Worm (Caenorhabditis elegans): ENCODE measurements around the gene cpz-2.

cpz-2 gene

DNA sequence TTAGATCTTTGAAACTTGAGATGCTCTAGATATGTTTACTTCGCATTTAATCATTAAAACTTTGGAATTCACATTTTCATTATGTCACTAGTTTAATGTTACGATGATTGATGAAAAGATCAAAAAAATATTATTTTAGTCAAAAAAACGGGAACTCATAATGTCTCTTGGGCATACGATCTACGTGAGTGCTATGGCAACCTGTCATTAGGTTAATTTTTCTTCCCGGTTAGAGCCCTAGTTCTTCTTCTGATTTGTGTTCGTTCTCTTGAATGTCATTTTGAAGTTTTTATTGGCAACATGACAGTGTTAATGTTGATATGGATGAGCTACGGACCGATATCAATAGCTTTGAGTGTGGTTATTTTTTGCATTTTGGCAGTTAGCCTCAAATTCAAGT, 17.6 kb upstream of the cpz-2 start, which contains the start of gene srg-46:
Gene srg-46, plus strand, starts transcription at position 301 of the 400 bp plus-strand sequence.
- TF ChIP-seq sea-1 (GFP tag; conservative IDR thresholded peaks at IDR 0.05), result no peak
- no peak for TF ChIP-seq ets-7 (tag; optimal IDR thresholded peaks at IDR 0.05)
- TF ChIP-seq hmbx-1 (tag; optimal IDR thresholded peaks at IDR 0.05), result no peak
- no peak for TF ChIP-seq aly-1 (tag; optimal IDR thresholded peaks at IDR 0.05)
- TF ChIP-seq hnd-1 (tag; optimal IDR thresholded peaks at IDR 0.05), result no peak
- no peak for TF ChIP-seq tra-4 (tag; optimal IDR thresholded peaks at IDR 0.05)
- TF ChIP-seq scrt-1 (GFP tag; IDR thresholded peaks at IDR 0.05), result no peak
- TF ChIP-seq flt-1 (GFP tag; IDR thresholded peaks at IDR 0.05), result no peak
- no peak for TF ChIP-seq tbx-11 (GFP tag; IDR thresholded peaks at IDR 0.05)
- TF ChIP-seq hmg-4 (GFP tag; optimal IDR thresholded peaks at IDR 0.05), result no peak
- TF ChIP-seq F13C5.2 (tag; optimal IDR thresholded peaks at IDR 0.05), result no peak
- no peak for TF ChIP-seq ama-1 (optimal IDR thresholded peaks at IDR 0.05)
- TF ChIP-seq tbx-37 (GFP tag; conservative IDR thresholded peaks at IDR 0.05), result no peak
- TF ChIP-seq ceh-13 (GFP tag; optimal IDR thresholded peaks at IDR 0.05), result no peak
- no peak for TF ChIP-seq B0310.2 (tag; optimal IDR thresholded peaks at IDR 0.05)
- no peak for TF ChIP-seq ceh-36 (tag; optimal IDR thresholded peaks at IDR 0.05)
- TF ChIP-seq pes-1 (GFP tag; IDR thresholded peaks at IDR 0.05), result no peak

DNA sequence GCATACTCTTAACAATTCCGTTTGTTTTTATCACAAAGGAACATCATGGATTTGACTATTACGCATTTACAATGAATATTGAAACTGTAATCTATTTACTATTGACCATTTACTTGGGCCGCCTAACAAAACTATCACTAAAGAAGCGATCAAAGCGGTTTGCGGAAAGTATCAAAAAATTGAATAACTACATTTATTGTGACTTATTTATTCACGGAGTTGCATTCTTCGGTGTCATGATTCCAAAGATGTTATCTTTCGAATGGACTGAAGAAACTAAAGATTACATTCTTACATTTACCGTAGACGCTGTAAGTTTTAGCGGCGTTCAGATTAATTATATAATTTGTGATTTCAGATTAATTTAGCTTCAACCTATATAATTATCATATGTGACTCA, 16.8 kb upstream of the cpz-2 start:
- TF ChIP-seq ceh-13 (GFP tag; optimal IDR thresholded peaks at IDR 0.05) (no peak), F13C5.2 (tag; optimal IDR thresholded peaks at IDR 0.05) (no peak), tbx-11 (GFP tag; IDR thresholded peaks at IDR 0.05) (no peak), flt-1 (GFP tag; IDR thresholded peaks at IDR 0.05) (no peak), ceh-36 (tag; optimal IDR thresholded peaks at IDR 0.05) (no peak), tra-4 (tag; optimal IDR thresholded peaks at IDR 0.05) (no peak), aly-1 (tag; optimal IDR thresholded peaks at IDR 0.05) (no peak), hnd-1 (tag; optimal IDR thresholded peaks at IDR 0.05) (no peak), hmbx-1 (tag; optimal IDR thresholded peaks at IDR 0.05) (no peak), hmg-4 (GFP tag; optimal IDR thresholded peaks at IDR 0.05) (no peak), sea-1 (GFP tag; conservative IDR thresholded peaks at IDR 0.05) (no peak), pes-1 (GFP tag; IDR thresholded peaks at IDR 0.05) (no peak), tbx-37 (GFP tag; conservative IDR thresholded peaks at IDR 0.05) (no peak), ama-1 (optimal IDR thresholded peaks at IDR 0.05) (no peak), B0310.2 (tag; optimal IDR thresholded peaks at IDR 0.05) (no peak), ets-7 (tag; optimal IDR thresholded peaks at IDR 0.05) (no peak), scrt-1 (GFP tag; IDR thresholded peaks at IDR 0.05) (no peak)

DNA sequence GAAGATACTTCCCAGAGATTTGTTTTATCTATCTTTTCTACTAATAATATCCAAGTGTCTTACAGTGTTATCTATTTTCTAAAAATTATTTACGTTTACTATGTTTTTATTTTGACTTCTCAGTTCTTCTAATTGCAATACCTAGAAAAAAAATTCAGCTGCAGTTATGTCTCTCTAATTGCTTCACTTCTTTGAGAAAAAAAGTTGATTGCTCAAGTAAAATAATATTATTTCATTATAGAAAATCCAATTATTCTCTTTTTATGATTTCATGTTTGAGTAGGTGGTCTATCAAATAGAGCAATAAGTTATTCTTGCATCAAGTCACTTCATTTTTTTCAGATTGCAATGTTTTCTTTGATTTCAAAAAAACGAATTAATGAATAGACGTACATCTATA, 14.5 kb upstream of the cpz-2 start:
- TF ChIP-seq tbx-11 (GFP tag; IDR thresholded peaks at IDR 0.05) (no peak), tra-4 (tag; optimal IDR thresholded peaks at IDR 0.05) (no peak), tbx-37 (GFP tag; conservative IDR thresholded peaks at IDR 0.05) (no peak), flt-1 (GFP tag; IDR thresholded peaks at IDR 0.05) (no peak), ets-7 (tag; optimal IDR thresholded peaks at IDR 0.05) (no peak), hmg-4 (GFP tag; optimal IDR thresholded peaks at IDR 0.05) (no peak), ceh-13 (GFP tag; optimal IDR thresholded peaks at IDR 0.05) (no peak), F13C5.2 (tag; optimal IDR thresholded peaks at IDR 0.05) (no peak), ceh-36 (tag; optimal IDR thresholded peaks at IDR 0.05) (no peak), ama-1 (optimal IDR thresholded peaks at IDR 0.05) (no peak), B0310.2 (tag; optimal IDR thresholded peaks at IDR 0.05) (no peak), hmbx-1 (tag; optimal IDR thresholded peaks at IDR 0.05) (no peak), pes-1 (GFP tag; IDR thresholded peaks at IDR 0.05) (no peak)

DNA sequence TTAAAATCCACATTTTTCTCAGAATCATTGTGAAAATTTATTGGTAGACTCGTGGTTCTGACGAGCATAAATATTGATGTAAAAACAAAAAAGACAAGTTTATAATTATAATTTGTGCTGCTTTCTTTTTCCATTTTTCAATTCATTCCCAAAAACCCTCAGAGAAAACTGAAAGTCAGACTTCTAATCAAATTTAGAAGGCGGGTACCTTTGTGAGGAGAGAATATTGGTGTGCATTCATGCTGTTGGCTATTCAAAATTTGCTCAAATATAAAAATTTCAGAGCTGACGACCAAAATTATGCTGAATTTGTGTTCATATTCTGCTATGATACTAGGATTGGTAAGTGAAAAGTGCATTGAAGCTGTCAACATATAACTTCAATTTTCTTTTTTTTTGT, 14.0 kb upstream of the cpz-2 start, which contains the start of gene srx-125:
Gene srx-125, plus strand, starts transcription at position 301 of the 400 bp plus-strand sequence.
- no peak for TF ChIP-seq hnd-1 (tag; optimal IDR thresholded peaks at IDR 0.05)
- no peak for TF ChIP-seq scrt-1 (GFP tag; IDR thresholded peaks at IDR 0.05)
- TF ChIP-seq ets-7 (tag; optimal IDR thresholded peaks at IDR 0.05), result no peak
- no peak for TF ChIP-seq ama-1 (optimal IDR thresholded peaks at IDR 0.05)
- TF ChIP-seq tbx-37 (GFP tag; conservative IDR thresholded peaks at IDR 0.05), result no peak
- no peak for TF ChIP-seq tbx-11 (GFP tag; IDR thresholded peaks at IDR 0.05)
- TF ChIP-seq B0310.2 (tag; optimal IDR thresholded peaks at IDR 0.05), result no peak
- TF ChIP-seq flt-1 (GFP tag; IDR thresholded peaks at IDR 0.05), result no peak

DNA sequence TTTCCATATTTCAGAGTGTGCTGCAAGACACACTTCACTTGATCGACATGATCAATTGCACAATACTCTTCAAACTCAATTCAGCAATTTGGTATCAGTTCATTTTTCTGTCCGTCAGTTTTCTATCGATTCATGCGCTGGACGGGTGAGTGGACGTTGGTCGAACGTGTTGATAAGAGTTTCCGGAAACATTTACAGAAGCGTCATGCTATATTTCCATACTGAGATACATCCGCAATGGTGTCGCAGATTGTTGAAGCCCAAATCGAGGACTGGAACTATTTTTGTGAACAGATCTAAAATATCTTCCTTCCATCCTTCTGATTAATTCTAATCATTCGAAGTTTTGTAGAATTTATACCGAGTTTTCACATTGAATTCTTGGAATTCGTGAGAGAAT, 11.3 kb upstream of the cpz-2 start:
- no peak for TF ChIP-seq ceh-13 (GFP tag; optimal IDR thresholded peaks at IDR 0.05)
- no peak for TF ChIP-seq scrt-1 (GFP tag; IDR thresholded peaks at IDR 0.05)
- TF ChIP-seq ceh-36 (tag; optimal IDR thresholded peaks at IDR 0.05), result no peak
- no peak for TF ChIP-seq sea-1 (GFP tag; conservative IDR thresholded peaks at IDR 0.05)
- TF ChIP-seq pes-1 (GFP tag; IDR thresholded peaks at IDR 0.05), result no peak
- TF ChIP-seq hmbx-1 (tag; optimal IDR thresholded peaks at IDR 0.05), result no peak
- no peak for TF ChIP-seq ets-7 (tag; optimal IDR thresholded peaks at IDR 0.05)
- no peak for TF ChIP-seq aly-1 (tag; optimal IDR thresholded peaks at IDR 0.05)
- no peak for TF ChIP-seq B0310.2 (tag; optimal IDR thresholded peaks at IDR 0.05)
- TF ChIP-seq tra-4 (tag; optimal IDR thresholded peaks at IDR 0.05), result no peak
- TF ChIP-seq hnd-1 (tag; optimal IDR thresholded peaks at IDR 0.05), result no peak
- no peak for TF ChIP-seq flt-1 (GFP tag; IDR thresholded peaks at IDR 0.05)

DNA sequence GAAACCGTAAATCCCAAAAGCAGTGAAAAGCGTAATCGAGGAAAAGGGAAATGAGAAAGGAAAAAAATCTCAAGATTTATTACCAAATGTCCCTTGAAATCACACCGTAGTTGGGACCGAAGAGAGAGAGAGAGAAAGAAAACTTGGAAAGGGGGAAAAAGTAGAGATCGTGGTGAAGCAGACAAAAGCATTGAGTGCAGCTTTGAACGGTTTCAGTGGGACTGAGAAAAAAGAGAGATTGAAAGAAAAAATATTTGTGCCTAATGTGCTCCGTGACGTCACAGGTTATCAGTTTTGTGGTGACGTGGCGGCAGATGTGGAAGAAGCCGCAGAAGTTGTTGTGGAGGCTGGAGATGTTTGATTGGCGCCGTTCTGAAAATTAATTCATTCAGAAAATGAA, 10.7 kb upstream of the cpz-2 start:
- TF ChIP-seq ceh-13 (GFP tag; optimal IDR thresholded peaks at IDR 0.05) (no peak), tbx-37 (GFP tag; conservative IDR thresholded peaks at IDR 0.05) (no peak), B0310.2 (tag; optimal IDR thresholded peaks at IDR 0.05) (no peak), ceh-36 (tag; optimal IDR thresholded peaks at IDR 0.05) (no peak), ets-7 (tag; optimal IDR thresholded peaks at IDR 0.05) (no peak), tbx-11 (GFP tag; IDR thresholded peaks at IDR 0.05) (no peak), scrt-1 (GFP tag; IDR thresholded peaks at IDR 0.05) (no peak), hnd-1 (tag; optimal IDR thresholded peaks at IDR 0.05) (no peak), ama-1 (optimal IDR thresholded peaks at IDR 0.05) (no peak), F13C5.2 (tag; optimal IDR thresholded peaks at IDR 0.05) (no peak), pes-1 (GFP tag; IDR thresholded peaks at IDR 0.05) (no peak), aly-1 (tag; optimal IDR thresholded peaks at IDR 0.05) (no peak), hmg-4 (GFP tag; optimal IDR thresholded peaks at IDR 0.05) (no peak), hmbx-1 (tag; optimal IDR thresholded peaks at IDR 0.05) (no peak), tra-4 (tag; optimal IDR thresholded peaks at IDR 0.05) (no peak), sea-1 (GFP tag; conservative IDR thresholded peaks at IDR 0.05) (no peak), flt-1 (GFP tag; IDR thresholded peaks at IDR 0.05) (no peak)

DNA sequence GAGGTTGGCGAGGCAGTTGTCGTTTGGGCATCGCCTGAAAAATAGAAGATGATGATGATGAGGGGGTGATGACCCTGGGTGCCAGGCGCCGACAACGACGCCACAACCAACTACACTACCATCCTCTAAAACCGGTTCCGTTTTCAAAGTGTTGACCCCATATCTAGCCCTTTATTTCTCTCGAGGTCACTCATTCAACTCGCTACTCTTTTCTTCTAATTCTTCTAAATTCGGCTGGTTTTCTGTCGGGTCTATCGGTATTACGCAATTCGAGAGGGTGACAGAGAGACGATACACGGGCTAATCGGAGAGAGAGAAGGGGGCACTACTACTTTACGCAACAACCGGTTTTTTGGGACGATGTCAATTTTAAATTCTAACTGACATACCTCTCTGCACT, 9.7 kb upstream of the cpz-2 start:
- TF ChIP-seq tbx-11 (GFP tag; IDR thresholded peaks at IDR 0.05) (no peak), pes-1 (GFP tag; IDR thresholded peaks at IDR 0.05) (no peak)
